Worm (Caenorhabditis elegans) whole organism, late embryonic: ENCODE results near the gene Y25C1A.8.

Experiments used
- K09A11.1 ChIP-seq: sonication (generic microtip); optimal IDR thresholded peaks from 2 replicates; lab custom pipeline; 2017; ENCODE audit warnings: antibody characterized with exemption, mild to moderate bottlenecking, missing genetic modification characterization, missing compliant biosample characterization; ENCODE audit not compliant: insufficient read depth
- ceh-30 ChIP-seq: fragments of 150-350 bp; optimal IDR thresholded peaks from 2 replicates; lab custom pipeline; 2014; ENCODE audit warnings: missing biosample characterization, missing genetic modification characterization
- dve-1 ChIP-seq: sonication (generic microtip); optimal IDR thresholded peaks from 2 replicates; lab custom pipeline; 2017; ENCODE audit warnings: antibody characterized with exemption, mild to moderate bottlenecking, missing genetic modification characterization, missing compliant biosample characterization
- elt-2 ChIP-seq: sonication (generic microtip); optimal IDR thresholded peaks from 2 replicates; lab custom pipeline; 2016; ENCODE audit warnings: missing genetic modification reagents, missing genetic modification characterization, missing compliant biosample characterization
- fkh-10 ChIP-seq: fragments of 150-350 bp; optimal IDR thresholded peaks from 2 replicates; lab custom pipeline; 2014; ENCODE audit warnings: missing biosample characterization, missing genetic modification reagents, missing genetic modification characterization
- hlh-30 ChIP-seq: sonication (generic microtip); optimal IDR thresholded peaks from 2 replicates; lab custom pipeline; 2017; ENCODE audit warnings: antibody characterized with exemption, missing genetic modification characterization, missing compliant biosample characterization; ENCODE audit not compliant: insufficient read depth
- hlh-6 ChIP-seq: sonication (generic microtip); optimal IDR thresholded peaks from 2 replicates; lab custom pipeline; 2016; ENCODE audit warnings: missing genotype, missing genetic modification characterization, missing compliant biosample characterization
- nfya-1 ChIP-seq: sonication (generic microtip); optimal IDR thresholded peaks from 2 replicates; lab custom pipeline; 2017; ENCODE audit warnings: missing genetic modification characterization, mild to moderate bottlenecking, missing compliant biosample characterization, antibody characterized with exemption, moderate library complexity
- pag-3 ChIP-seq: sonication (generic microtip); optimal IDR thresholded peaks from 2 replicates; lab custom pipeline; 2016; ENCODE audit warnings: missing compliant biosample characterization, missing genetic modification characterization, borderline replicate concordance
- pha-4 ChIP-seq: fragments of 150-350 bp; optimal IDR thresholded peaks from 2 replicates; lab custom pipeline; 2018; ENCODE audit warnings: missing biosample characterization, missing genetic modification reagents, missing genetic modification characterization
- rnt-1 ChIP-seq: sonication (generic microtip); optimal IDR thresholded peaks from 2 replicates; lab custom pipeline; 2016; ENCODE audit warnings: missing genetic modification characterization, missing compliant biosample characterization
- sdc-2 ChIP-seq: sonication (generic microtip); optimal IDR thresholded peaks from 2 replicates; lab custom pipeline; 2016; ENCODE audit warnings: missing genotype, missing genetic modification characterization, missing compliant biosample characterization
- tbx-2 ChIP-seq: sonication (generic microtip); optimal IDR thresholded peaks from 2 replicates; lab custom pipeline; 2016; ENCODE audit warnings: missing genetic modification characterization, missing compliant biosample characterization
- unc-3 ChIP-seq, 2 experiments: fragments of 200-800 bp in 1 of 2; sonication (Bioruptor generic) in 1 of 2; sonication (generic microtip) in 1 of 2; conservative IDR thresholded peaks in 1 of 2; optimal IDR thresholded peaks in 1 of 2; 2 replicates each; pipeline versions ENCODE4 v1.3.6 to Lab custom; 2016 to 2022; ENCODE audit warnings: missing compliant biosample characterization in 2 of 2, missing genetic modification characterization in 2 of 2, missing genetic modification reagents in 1 of 2

DNA sequence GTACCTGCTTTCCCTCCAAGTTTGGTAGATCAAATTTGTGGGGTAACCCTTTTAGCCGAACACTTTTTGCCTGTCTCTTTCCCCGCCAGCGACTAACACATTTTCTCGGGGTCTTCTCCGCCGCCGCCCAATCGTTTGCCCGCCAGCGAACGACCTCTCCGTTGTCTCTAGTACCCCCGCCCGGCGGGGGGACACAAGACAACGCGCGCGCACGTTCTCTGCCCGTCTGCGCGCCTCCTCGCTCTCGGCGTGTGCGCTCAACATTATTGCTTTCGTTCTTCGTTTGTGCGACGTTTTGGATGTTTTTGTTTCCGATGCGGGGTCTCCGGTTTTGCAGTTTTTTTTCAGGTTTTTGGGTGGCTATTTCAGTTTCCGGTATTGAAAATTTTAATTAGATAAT is 21.2 kb downstream of the Y25C1A.8 start:
- no peak for TF ChIP-seq rnt-1 (tag; lab: Kevin White, UChicago)
- TF ChIP-seq nfya-1 (tag; lab: Kevin White, UChicago) = peak; percentile 67
- TF ChIP-seq fkh-10 (GFP tag; lab: Kevin White, UChicago) = no peak
- no peak for TF ChIP-seq K09A11.1 (tag; lab: Kevin White, UChicago)
- no peak for TF ChIP-seq dve-1
- no peak for TF ChIP-seq pha-4 (tag; lab: Kevin White, UChicago)
- no peak for TF ChIP-seq ceh-30 (tag; lab: Kevin White, UChicago)
- peak; percentile 60 for TF ChIP-seq tbx-2
- TF ChIP-seq elt-2 = no peak
- peak; percentile 67 for TF ChIP-seq hlh-30 (tag; lab: Kevin White, UChicago)
- TF ChIP-seq unc-3 (GFP tag; conservative IDR thresholded peaks at IDR 0.05; lab: Robert Waterston, UW) = no peak
- no peak for TF ChIP-seq unc-3 (tag; optimal IDR thresholded peaks at IDR 0.05; lab: Kevin White, UChicago)
- TF ChIP-seq hlh-6 = no peak
- no peak for TF ChIP-seq pag-3
- peak; percentile 43 for TF ChIP-seq sdc-2
